Fruit fly (Drosophila melanogaster) whole organism, wandering third instar larva: ENCODE results near the gene Ant2.

Source experiments
- Abd-B ChIP-seq: fragments of >200 bp; optimal IDR thresholded peaks from 2 replicates; lab custom pipeline; 2017; ENCODE audit warnings: missing biosample characterization, missing genetic modification characterization
- CG32264 ChIP-seq: fragments of 200-800 bp; sonication (Bioruptor generic); optimal IDR thresholded peaks from 2 replicates; lab custom pipeline; 2016; ENCODE audit warnings: missing biosample characterization, missing genetic modification characterization
- CG9705 ChIP-seq: fragments of 200-800 bp; sonication (Bioruptor generic); optimal IDR thresholded peaks from 2 replicates; lab custom pipeline; 2018; ENCODE audit warnings: missing biosample characterization, mild to moderate bottlenecking, missing genetic modification characterization
- CrebA ChIP-seq: fragments of 200-800 bp; sonication (Bioruptor generic); optimal IDR thresholded peaks from 2 replicates; lab custom pipeline; 2016; ENCODE audit warnings: missing biosample characterization, mild to moderate bottlenecking, missing genetic modification characterization, borderline replicate concordance
- Dfd ChIP-seq: fragments of >200 bp; optimal IDR thresholded peaks from 2 replicates; lab custom pipeline; 2017; ENCODE audit warnings: missing biosample characterization, missing genetic modification characterization
- Dif ChIP-seq: fragments of 200-275, 200-300 bp; sonication (Bioruptor generic); optimal IDR thresholded peaks from 2 replicates; lab custom pipeline; 2018; ENCODE audit warnings: missing biosample characterization, missing genetic modification characterization; ENCODE audit not compliant: partially characterized antibody
- GATAd ChIP-seq: sonication (Bioruptor generic); optimal IDR thresholded peaks from 2 replicates; lab custom pipeline; 2016; ENCODE audit warnings: missing biosample characterization, missing genetic modification characterization
- HLH106 ChIP-seq: fragments of 200-800 bp; optimal IDR thresholded peaks from 3 replicates; lab custom pipeline; 2019; ENCODE audit warnings: missing biosample characterization, mild to moderate bottlenecking, missing genetic modification characterization, moderate library complexity
- Hnf4 ChIP-seq: fragments of 200-800 bp; sonication (Bioruptor generic); optimal IDR thresholded peaks from 2 replicates; lab custom pipeline; 2016; ENCODE audit warnings: missing biosample characterization, mild to moderate bottlenecking, missing genetic modification characterization
- Hr78 ChIP-seq: fragments of >200 bp; optimal IDR thresholded peaks from 2 replicates; lab custom pipeline; 2017; ENCODE audit warnings: missing biosample characterization, missing genetic modification characterization
- Hr83 ChIP-seq: fragments of 200-300 bp; sonication (Bioruptor generic); optimal IDR thresholded peaks from 2 replicates; lab custom pipeline; 2016; ENCODE audit warnings: missing biosample characterization, mild to moderate bottlenecking, missing genetic modification characterization, moderate library complexity; ENCODE audit not compliant: poor library complexity, severe bottlenecking
- Jra ChIP-seq: sonication (Bioruptor generic); optimal IDR thresholded peaks from 2 replicates; lab custom pipeline; 2016; ENCODE audit warnings: missing biosample characterization, missing genetic modification characterization
- Mio ChIP-seq: sonication (Bioruptor generic); optimal IDR thresholded peaks from 2 replicates; lab custom pipeline; 2016; ENCODE audit warnings: missing biosample characterization, missing genetic modification characterization
- Myc ChIP-seq: fragments of >200 bp; optimal IDR thresholded peaks from 2 replicates; lab custom pipeline; 2017
- N ChIP-seq: fragments of >200 bp; optimal IDR thresholded peaks from 2 replicates; lab custom pipeline; 2018; ENCODE audit warnings: missing biosample characterization, missing external identifiers, missing genetic modification characterization
- OdsH ChIP-seq: fragments of 200-800 bp; sonication (Bioruptor generic); optimal IDR thresholded peaks from 2 replicates; lab custom pipeline; 2016; ENCODE audit warnings: missing biosample characterization, mild to moderate bottlenecking, missing genetic modification characterization
- Rel ChIP-seq, 2 experiments: fragments of 200-800 bp; sonication (Bioruptor generic) in 1 of 2; optimal IDR thresholded peaks; 2 replicates in 1 of 2; 3 replicates in 1 of 2; lab custom pipeline; 2016 to 2019; ENCODE audit warnings: mild to moderate bottlenecking in 2 of 2, missing biosample characterization in 2 of 2, missing genetic modification characterization in 2 of 2, moderate library complexity in 1 of 2
- Sp1 ChIP-seq: fragments of 200-800 bp; sonication (Bioruptor generic); optimal IDR thresholded peaks from 3 replicates; lab custom pipeline; 2019; ENCODE audit warnings: missing biosample characterization, mild to moderate bottlenecking, missing genetic modification characterization, moderate library complexity
- Vsx2 ChIP-seq: fragments of 200-300, 225-300 bp; sonication (Bioruptor generic); optimal IDR thresholded peaks from 2 replicates; lab custom pipeline; 2018; ENCODE audit warnings: missing biosample characterization, missing genetic modification characterization; ENCODE audit not compliant: partially characterized antibody
- br ChIP-seq: fragments of 200-800 bp; sonication (Bioruptor generic); optimal IDR thresholded peaks from 2 replicates; lab custom pipeline; 2016; ENCODE audit warnings: missing biosample characterization, missing genetic modification characterization
- brk ChIP-seq: fragments of 200-800 bp; sonication (Bioruptor generic); optimal IDR thresholded peaks from 2 replicates; lab custom pipeline; 2016; ENCODE audit warnings: missing biosample characterization, mild to moderate bottlenecking, missing genetic modification characterization
- dl ChIP-seq, 2 experiments: fragments of 175-275, 200-275 bp in 1 of 2; fragments of 200-275 bp in 1 of 2; sonication (Bioruptor generic); optimal IDR thresholded peaks; lab custom pipeline; 2018; ENCODE audit warnings: mild to moderate bottlenecking in 2 of 2, missing biosample characterization in 2 of 2, missing genetic modification characterization in 2 of 2, moderate library complexity in 2 of 2; ENCODE audit not compliant: partially characterized antibody in 2 of 2, insufficient read depth in 1 of 2
- dmrt93B ChIP-seq: fragments of 200-800 bp; sonication (Bioruptor generic); optimal IDR thresholded peaks from 2 replicates; lab custom pipeline; 2018; ENCODE audit warnings: missing biosample characterization, mild to moderate bottlenecking, missing genetic modification characterization
- dsf ChIP-seq: sonication (Bioruptor generic); optimal IDR thresholded peaks from 2 replicates; lab custom pipeline; 2016; ENCODE audit warnings: missing biosample characterization, missing genetic modification characterization, borderline replicate concordance
- ey ChIP-seq: fragments of 200-800 bp; sonication (Bioruptor generic); optimal IDR thresholded peaks from 2 replicates; lab custom pipeline; 2016; ENCODE audit warnings: missing biosample characterization, missing genetic modification characterization
- foxo ChIP-seq, 2 experiments: fragments of 200-800 bp; sonication (Bioruptor generic); optimal IDR thresholded peaks; 2 replicates in 1 of 2; 3 replicates in 1 of 2; lab custom pipeline; 2016 to 2017; ENCODE audit warnings: missing biosample characterization in 2 of 2, missing genetic modification characterization in 2 of 2
- fru ChIP-seq: fragments of 200-800 bp; sonication (Bioruptor generic); optimal IDR thresholded peaks from 3 replicates; lab custom pipeline; 2016; ENCODE audit warnings: missing biosample characterization, mild to moderate bottlenecking, missing genetic modification characterization
- h ChIP-seq: fragments of 200-800 bp; sonication (Bioruptor generic); optimal IDR thresholded peaks from 3 replicates; lab custom pipeline; 2016; ENCODE audit warnings: missing biosample characterization, mild to moderate bottlenecking, missing genetic modification characterization
- jim ChIP-seq: fragments of 175-275, 200-325 bp; sonication (Bioruptor generic); optimal IDR thresholded peaks from 2 replicates; lab custom pipeline; 2016; ENCODE audit warnings: missing biosample characterization, mild to moderate bottlenecking, missing genetic modification characterization
- lola ChIP-seq: fragments of >200 bp; optimal IDR thresholded peaks from 2 replicates; lab custom pipeline; 2017; ENCODE audit warnings: missing biosample characterization, missing genetic modification characterization
- pan ChIP-seq: fragments of >200 bp; optimal IDR thresholded peaks from 2 replicates; lab custom pipeline; 2017
- psq ChIP-seq: fragments of 200-800 bp; sonication (Bioruptor generic); optimal IDR thresholded peaks from 3 replicates; lab custom pipeline; 2017; ENCODE audit warnings: missing biosample characterization, mild to moderate bottlenecking, missing genetic modification characterization, moderate library complexity
- rgr ChIP-seq: fragments of 200-800 bp; sonication (Bioruptor generic); optimal IDR thresholded peaks from 3 replicates; lab custom pipeline; 2016; ENCODE audit warnings: missing biosample characterization, mild to moderate bottlenecking, missing genetic modification characterization
- sage ChIP-seq: fragments of 200-800 bp; sonication (Bioruptor generic); optimal IDR thresholded peaks from 2 replicates; lab custom pipeline; 2016; ENCODE audit warnings: missing biosample characterization, mild to moderate bottlenecking, missing genetic modification characterization
- sv ChIP-seq: fragments of 200-800 bp; sonication (Bioruptor generic); optimal IDR thresholded peaks from 3 replicates; lab custom pipeline; 2016; ENCODE audit warnings: missing biosample characterization, missing genetic modification characterization
- tai ChIP-seq: sonication (Bioruptor generic); optimal IDR thresholded peaks from 2 replicates; lab custom pipeline; 2016; ENCODE audit warnings: missing biosample characterization, missing genetic modification characterization
- usp ChIP-seq: fragments of >200 bp; optimal IDR thresholded peaks from 2 replicates; lab custom pipeline; 2017; ENCODE audit warnings: missing biosample characterization, missing genetic modification characterization
- woc ChIP-seq: sonication (Bioruptor generic); optimal IDR thresholded peaks from 2 replicates; lab custom pipeline; 2016; ENCODE audit warnings: missing biosample characterization, mild to moderate bottlenecking, missing genetic modification characterization

Gene Ant2

DNA sequence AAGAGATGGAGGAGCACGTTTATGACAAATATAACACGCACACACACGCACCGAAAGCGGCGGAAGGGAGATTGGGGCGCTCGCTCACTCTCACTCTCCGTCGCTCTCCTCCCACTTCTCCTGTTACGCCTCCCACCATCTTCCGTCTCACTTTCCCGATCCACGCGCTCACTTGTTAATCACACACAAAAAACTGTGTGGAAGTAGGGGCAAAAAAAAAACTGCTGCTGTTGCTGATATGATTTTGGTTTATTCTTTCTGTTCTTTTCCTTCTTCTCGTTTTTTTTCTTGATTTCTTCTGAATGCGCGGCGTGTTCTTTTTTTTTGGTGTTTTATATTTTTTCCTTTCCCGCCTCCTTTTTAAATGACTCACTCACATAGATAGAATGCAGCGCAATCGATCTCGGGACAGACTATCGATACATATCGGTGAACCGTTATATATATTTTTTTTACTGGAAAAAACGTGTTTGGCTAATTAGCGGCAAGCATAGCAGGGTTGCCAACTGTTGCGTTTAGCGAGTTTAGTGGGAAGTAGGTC lies 19.0 kb upstream of the Ant2 start:
- TF ChIP-seq pan (lab: Kevin White, UChicago) (no peak), sage (GFP tag; lab: Kevin White, UChicago) (peak; percentile 68), sv (GFP tag; lab: Kevin White, UChicago) (no peak), dsf (GFP tag; lab: Kevin White, UChicago) (no peak), Abd-B (no peak), tai (GFP tag; lab: Kevin White, UChicago) (no peak), ey (GFP tag; lab: Kevin White, UChicago) (no peak), Dif (peak; percentile 63), Hr78 (no peak), Mio (peak; percentile 6), foxo (GFP tag; optimal IDR thresholded peaks at IDR 0.05; lab: Kevin White, UChicago) (peak in 1 of 2 experiments; percentile 13), CrebA (GFP tag; lab: Kevin White, UChicago) (peak; percentile 93), Rel (GFP tag; optimal IDR thresholded peaks at IDR 0.05; lab: Kevin White, UChicago) (peak; percentile 69), Rel (tag; optimal IDR thresholded peaks at IDR 0.05; lab: Kevin White, UChicago) (peak; percentile 76), psq (peak; percentile 95), h (GFP tag; lab: Kevin White, UChicago) (peak; percentile 83), Hnf4 (GFP tag; lab: Kevin White, UChicago) (peak; percentile 13), Myc (lab: Kevin White, UChicago) (no peak), dl (GFP tag; optimal IDR thresholded peaks at IDR 0.05; lab: Kevin White, UChicago; ENCODE audit: insufficient read depth in 1 of 2, partially characterized antibody in 2 of 2) (peak; percentile 65 to 73), usp (GFP tag; lab: Kevin White, UChicago) (no peak), CG9705 (GFP tag; lab: Kevin White, UChicago) (no peak), rgr (GFP tag; lab: Kevin White, UChicago) (no peak), GATAd (GFP tag; lab: Kevin White, UChicago) (no peak), Hr83 (GFP tag; lab: Kevin White, UChicago) (no peak), dmrt93B (GFP tag; lab: Kevin White, UChicago) (peak; percentile 17), Vsx2 (GFP tag; lab: Kevin White, UChicago) (peak; percentile 96), CG32264 (GFP tag; lab: Kevin White, UChicago) (peak; percentile 16), br (GFP tag; lab: Kevin White, UChicago) (peak; percentile 51), Sp1 (peak; percentile 86), Dfd (GFP tag; lab: Kevin White, UChicago) (no peak), brk (GFP tag; lab: Kevin White, UChicago) (no peak), HLH106 (tag; lab: Kevin White, UChicago) (peak; percentile 7), jim (GFP tag; lab: Kevin White, UChicago) (peak; percentile 88), fru (GFP tag; lab: Kevin White, UChicago) (peak; percentile 10), lola (no peak), woc (no peak), OdsH (GFP tag; lab: Kevin White, UChicago) (peak; percentile 11), Jra (peak; percentile 23), N (GFP tag; lab: Kevin White, UChicago) (no peak)
- TF ChIP-seq, all 38 proteins: peak for 20

DNA sequence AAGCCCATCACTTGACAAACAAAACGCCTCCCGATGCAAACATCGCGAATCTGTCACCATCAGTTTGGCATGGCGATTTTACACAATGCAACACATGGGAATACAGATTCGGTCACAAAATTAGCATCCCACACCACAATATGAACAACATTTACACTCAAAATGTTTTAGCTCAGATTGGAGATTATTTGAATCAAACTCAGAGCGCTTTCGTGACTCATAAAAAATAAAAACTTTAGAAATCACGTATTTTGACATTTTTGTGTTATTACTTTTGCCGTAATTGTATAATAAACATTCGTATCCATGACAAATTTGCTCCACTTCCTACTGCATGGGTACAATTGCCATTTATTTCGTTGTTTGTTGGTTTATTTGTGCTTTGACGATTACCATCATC lies 17.3 kb upstream of the Ant2 start:
- no peak for TF ChIP-seq jim (GFP tag; lab: Kevin White, UChicago)
- TF ChIP-seq psq = no peak
- no peak for TF ChIP-seq pan (lab: Kevin White, UChicago)
- TF ChIP-seq lola = no peak
- TF ChIP-seq Sp1 = no peak
- no peak for TF ChIP-seq Dfd (GFP tag; lab: Kevin White, UChicago)
- TF ChIP-seq Mio = no peak
- TF ChIP-seq h (GFP tag; lab: Kevin White, UChicago) = peak; percentile 2
- peak in 1 of 2 experiments; percentile 27 for TF ChIP-seq foxo (GFP tag; optimal IDR thresholded peaks at IDR 0.05; lab: Kevin White, UChicago)
- TF ChIP-seq Myc (lab: Kevin White, UChicago) = no peak
- no peak for TF ChIP-seq woc
- no peak for TF ChIP-seq Hnf4 (GFP tag; lab: Kevin White, UChicago)
- no peak for TF ChIP-seq GATAd (GFP tag; lab: Kevin White, UChicago)
- TF ChIP-seq rgr (GFP tag; lab: Kevin White, UChicago) = peak; percentile 14
- no peak for TF ChIP-seq dmrt93B (GFP tag; lab: Kevin White, UChicago)
- TF ChIP-seq N (GFP tag; lab: Kevin White, UChicago) = no peak
- no peak for TF ChIP-seq CG32264 (GFP tag; lab: Kevin White, UChicago)
- TF ChIP-seq fru (GFP tag; lab: Kevin White, UChicago) = peak; percentile 1
